Worm (Caenorhabditis elegans) whole organism, young adult: ENCODE results near the gene rmd-1.

Experiments used
- B0019.2 ChIP-seq: fragments of 200-800 bp; sonication (Bioruptor generic); conservative IDR thresholded peaks from 2 replicates; pipeline ENCODE4 v1.3.6; 2022; ENCODE audit warnings: missing genetic modification reagents, missing genetic modification characterization, missing compliant biosample characterization
- C17E4.6 ChIP-seq: fragments of 200-800 bp; sonication (Bioruptor generic); IDR thresholded peaks from 2 replicates; pipeline ENCODE4 v1.3.6; 2022; ENCODE audit warnings: missing genetic modification reagents, missing genetic modification characterization, missing compliant biosample characterization
- F33H1.4 ChIP-seq: fragments of 200-800 bp; sonication (Bioruptor generic); IDR thresholded peaks from 2 replicates; pipeline ENCODE4 v1.3.6; 2022; ENCODE audit warnings: missing genetic modification reagents, missing genetic modification characterization, missing compliant biosample characterization
- F37B4.10 ChIP-seq: fragments of 200-800 bp; sonication (Bioruptor generic); IDR thresholded peaks from 2 replicates; pipeline ENCODE4 v1.3.6; 2022; ENCODE audit warnings: missing genetic modification characterization, missing compliant biosample characterization
- F52B5.7 ChIP-seq: sonication (generic microtip); optimal IDR thresholded peaks from 2 replicates; lab custom pipeline; 2016; ENCODE audit warnings: mild to moderate bottlenecking, missing genetic modification characterization, missing compliant biosample characterization
- F57A8.1 ChIP-seq: fragments of 200-800 bp; sonication (Bioruptor generic); optimal IDR thresholded peaks from 2 replicates; lab custom pipeline; 2018; ENCODE audit warnings: mild to moderate bottlenecking, missing genetic modification characterization, moderate library complexity, missing compliant biosample characterization
- F57C9.4 ChIP-seq: sonication (generic microtip); optimal IDR thresholded peaks from 2 replicates; lab custom pipeline; 2017; ENCODE audit warnings: mild to moderate bottlenecking, missing genetic modification characterization, missing compliant biosample characterization
- K12H6.12 ChIP-seq: fragments of 200-800 bp; sonication (Bioruptor generic); optimal IDR thresholded peaks from 2 replicates; lab custom pipeline; 2018; ENCODE audit warnings: mild to moderate bottlenecking, missing genetic modification characterization, missing compliant biosample characterization
- T07F8.4 ChIP-seq: sonication (generic microtip); optimal IDR thresholded peaks from 2 replicates; lab custom pipeline; 2016; ENCODE audit warnings: mild to moderate bottlenecking, missing genetic modification characterization, moderate library complexity, missing compliant biosample characterization
- T26A5.8 ChIP-seq: sonication (generic microtip); optimal IDR thresholded peaks from 2 replicates; lab custom pipeline; 2016; ENCODE audit warnings: missing genetic modification characterization, missing compliant biosample characterization
- Y53F4B.3 ChIP-seq: fragments of 200-800 bp; sonication (Bioruptor generic); IDR thresholded peaks from 2 replicates; pipeline ENCODE4 v1.3.6; 2022; ENCODE audit warnings: missing genetic modification reagents, missing genetic modification characterization, missing compliant biosample characterization
- Y56A3A.18 ChIP-seq: fragments of 200-800 bp; sonication (Bioruptor generic); IDR thresholded peaks from 2 replicates; pipeline ENCODE4 v1.3.6; 2022; ENCODE audit warnings: missing genetic modification reagents, missing genetic modification characterization, missing compliant biosample characterization
- ama-1 ChIP-seq, 3 experiments: fragments of 150-350 bp in 1 of 3; sonication (generic microtip) in 2 of 3; optimal IDR thresholded peaks; 2 replicates each; lab custom pipeline; 2014 to 2018; ENCODE audit warnings: missing biosample characterization in 2 of 3, missing genetic modification characterization in 2 of 3, missing genetic modification reagents in 2 of 3
- aptf-2 ChIP-seq: fragments of 200-800 bp; sonication (Bioruptor generic); conservative IDR thresholded peaks from 2 replicates; pipeline ENCODE4 v1.3.6; 2022; ENCODE audit warnings: missing genetic modification reagents, missing genetic modification characterization, missing compliant biosample characterization
- atf-7 ChIP-seq: sonication (generic microtip); optimal IDR thresholded peaks from 2 replicates; lab custom pipeline; 2017; ENCODE audit warnings: mild to moderate bottlenecking, missing genetic modification characterization, missing compliant biosample characterization
- athp-1 ChIP-seq: sonication (generic microtip); optimal IDR thresholded peaks from 2 replicates; lab custom pipeline; 2017; ENCODE audit warnings: mild to moderate bottlenecking, missing genetic modification characterization, missing compliant biosample characterization
- attf-3 ChIP-seq: fragments of 200-800 bp; sonication (Bioruptor generic); conservative IDR thresholded peaks from 2 replicates; pipeline ENCODE4 v1.3.6; 2022; ENCODE audit warnings: missing genetic modification reagents, missing genetic modification characterization, missing compliant biosample characterization
- bed-1 ChIP-seq: fragments of 200-800 bp; sonication (Bioruptor generic); IDR thresholded peaks from 2 replicates; pipeline ENCODE4 v1.3.6; 2022; ENCODE audit warnings: missing genetic modification reagents, missing genetic modification characterization, missing compliant biosample characterization
- cebp-2 ChIP-seq: fragments of 200-800 bp; sonication (Bioruptor generic); IDR thresholded peaks from 2 replicates; pipeline ENCODE4 v1.3.6; 2022; ENCODE audit warnings: missing genetic modification characterization, missing compliant biosample characterization
- chd-7 ChIP-seq: sonication (generic microtip); optimal IDR thresholded peaks from 2 replicates; lab custom pipeline; 2016; ENCODE audit warnings: mild to moderate bottlenecking, missing genetic modification characterization, moderate library complexity, missing compliant biosample characterization
- dpl-1 ChIP-seq: fragments of 150-350 bp; optimal IDR thresholded peaks from 2 replicates; lab custom pipeline; 2014; ENCODE audit warnings: missing biosample characterization, missing genetic modification reagents, missing genetic modification characterization
- egl-18 ChIP-seq: fragments of 200-800 bp; sonication (Bioruptor generic); IDR thresholded peaks from 2 replicates; pipeline ENCODE4 v1.3.6; 2022; ENCODE audit warnings: missing genetic modification reagents, missing genetic modification characterization, missing compliant biosample characterization
- egrh-3 ChIP-seq: fragments of 200-800 bp; sonication (Bioruptor generic); IDR thresholded peaks from 2 replicates; pipeline ENCODE4 v1.3.6; 2022; ENCODE audit warnings: missing genetic modification reagents, missing genetic modification characterization, missing compliant biosample characterization
- gei-17 ChIP-seq: fragments of 200-800 bp; sonication (Bioruptor generic); optimal IDR thresholded peaks from 2 replicates; lab custom pipeline; 2018; ENCODE audit warnings: mild to moderate bottlenecking, missing genetic modification characterization, missing compliant biosample characterization
- him-1 ChIP-seq: sonication (generic microtip); optimal IDR thresholded peaks from 2 replicates; lab custom pipeline; 2016; ENCODE audit warnings: missing genotype, missing genetic modification reagents, missing genetic modification characterization, missing compliant biosample characterization
- hmg-20 ChIP-seq: fragments of 200-800 bp; sonication (Bioruptor generic); IDR thresholded peaks from 2 replicates; pipeline ENCODE4 v1.3.6; 2022; ENCODE audit warnings: missing genetic modification reagents, missing genetic modification characterization, missing compliant biosample characterization
- hrde-1 ChIP-seq: sonication (generic microtip); optimal IDR thresholded peaks from 2 replicates; lab custom pipeline; 2016; ENCODE audit warnings: missing genetic modification characterization, mild to moderate bottlenecking, missing compliant biosample characterization, moderate library complexity, missing genotype, missing genetic modification reagents, borderline replicate concordance
- hsf-1 ChIP-seq: fragments of 200-800 bp; sonication (Bioruptor generic); IDR thresholded peaks from 2 replicates; pipeline ENCODE4 v1.3.6; 2022; ENCODE audit warnings: missing genetic modification reagents, missing genetic modification characterization, missing compliant biosample characterization
- lag-1 ChIP-seq: fragments of 200-800 bp; sonication (Bioruptor generic); IDR thresholded peaks from 2 replicates; pipeline ENCODE4 v1.3.6; 2022; ENCODE audit warnings: missing genetic modification reagents, missing genetic modification characterization, missing compliant biosample characterization
- let-526 ChIP-seq: fragments of 200-800 bp; sonication (Bioruptor generic); IDR thresholded peaks from 2 replicates; pipeline ENCODE4 v1.3.6; 2022; ENCODE audit warnings: missing genetic modification reagents, missing genetic modification characterization, missing compliant biosample characterization
- lin-26 ChIP-seq: fragments of 200-800 bp; sonication (Bioruptor generic); IDR thresholded peaks from 2 replicates; pipeline ENCODE4 v1.3.6; 2022; ENCODE audit warnings: missing genetic modification reagents, missing genetic modification characterization, missing compliant biosample characterization
- lin-40 ChIP-seq: sonication (generic microtip); optimal IDR thresholded peaks from 2 replicates; lab custom pipeline; 2016; ENCODE audit warnings: missing genetic modification characterization, mild to moderate bottlenecking, missing compliant biosample characterization, missing genotype, missing genetic modification reagents
- lin-54 ChIP-seq: fragments of 200-800 bp; sonication (Bioruptor generic); optimal IDR thresholded peaks from 2 replicates; lab custom pipeline; 2018; ENCODE audit warnings: mild to moderate bottlenecking, missing genetic modification characterization, missing compliant biosample characterization
- lsl-1 ChIP-seq: fragments of 200-800 bp; sonication (Bioruptor generic); optimal IDR thresholded peaks from 2 replicates; lab custom pipeline; 2018; ENCODE audit warnings: mild to moderate bottlenecking, missing genetic modification characterization, moderate library complexity, missing compliant biosample characterization
- mes-4 ChIP-seq: sonication (generic microtip); optimal IDR thresholded peaks from 2 replicates; lab custom pipeline; 2016; ENCODE audit warnings: missing genotype, missing genetic modification characterization, missing compliant biosample characterization
- nhr-120 ChIP-seq: fragments of 200-800 bp; sonication (Bioruptor generic); IDR thresholded peaks from 2 replicates; pipeline ENCODE4 v1.3.6; 2022; ENCODE audit warnings: missing genetic modification characterization, missing compliant biosample characterization
- nhr-179 ChIP-seq: sonication (generic microtip); optimal IDR thresholded peaks from 2 replicates; lab custom pipeline; 2016; ENCODE audit warnings: mild to moderate bottlenecking, missing genetic modification characterization, missing compliant biosample characterization
- nhr-80 ChIP-seq: sonication (generic microtip); optimal IDR thresholded peaks from 2 replicates; lab custom pipeline; 2016; ENCODE audit warnings: missing genetic modification characterization, missing compliant biosample characterization
- pha-4 ChIP-seq: fragments of 150-350 bp; sonication (generic microtip); optimal IDR thresholded peaks from 2 replicates; lab custom pipeline; 2014; ENCODE audit warnings: missing biosample characterization, missing genetic modification reagents, missing genetic modification characterization
- rcor-1 ChIP-seq: fragments of 200-800 bp; sonication (Bioruptor generic); IDR thresholded peaks from 2 replicates; pipeline ENCODE4 v1.3.6; 2022; ENCODE audit warnings: missing genetic modification reagents, missing genetic modification characterization, missing compliant biosample characterization
- sea-2 ChIP-seq: fragments of 200-800 bp; sonication (Bioruptor generic); IDR thresholded peaks from 2 replicates; pipeline ENCODE4 v1.3.6; 2022; ENCODE audit warnings: missing genetic modification characterization, missing compliant biosample characterization
- somi-1 ChIP-seq: fragments of 200-800 bp; sonication (Bioruptor generic); optimal IDR thresholded peaks from 2 replicates; lab custom pipeline; 2018; ENCODE audit warnings: mild to moderate bottlenecking, missing genetic modification characterization, missing compliant biosample characterization
- tbp1 ChIP-seq: fragments of 200-800 bp; sonication (Bioruptor generic); optimal IDR thresholded peaks from 2 replicates; lab custom pipeline; 2018; ENCODE audit warnings: mild to moderate bottlenecking, missing genetic modification characterization, missing compliant biosample characterization
- unc-130 ChIP-seq: sonication (generic microtip); optimal IDR thresholded peaks from 2 replicates; lab custom pipeline; 2016; ENCODE audit warnings: missing genetic modification reagents, missing genetic modification characterization, missing compliant biosample characterization
- unc-62 ChIP-seq: fragments of 150-350 bp; optimal IDR thresholded peaks from 2 replicates; lab custom pipeline; 2014; ENCODE audit warnings: missing biosample characterization, missing genetic modification reagents, missing genetic modification characterization
- xnd-1 ChIP-seq: sonication (generic microtip); optimal IDR thresholded peaks from 2 replicates; lab custom pipeline; 2016; ENCODE audit warnings: missing genotype, missing genetic modification reagents, missing genetic modification characterization, missing compliant biosample characterization
- zfh-2 ChIP-seq: fragments of 200-800 bp; sonication (Bioruptor generic); conservative IDR thresholded peaks from 2 replicates; pipeline ENCODE4 v1.3.6; 2022; ENCODE audit warnings: missing genetic modification reagents, missing genetic modification characterization, missing compliant biosample characterization
- ztf-18 ChIP-seq: sonication (generic microtip); optimal IDR thresholded peaks from 2 replicates; lab custom pipeline; 2016; ENCODE audit warnings: missing genotype, mild to moderate bottlenecking, missing genetic modification characterization, missing compliant biosample characterization
- ztf-25 ChIP-seq: fragments of 200-800 bp; sonication (Bioruptor generic); IDR thresholded peaks from 2 replicates; pipeline ENCODE4 v1.3.6; 2022; ENCODE audit warnings: missing genetic modification reagents, missing genetic modification characterization, missing compliant biosample characterization
- ztf-28 ChIP-seq: fragments of 200-800 bp; sonication (Bioruptor generic); IDR thresholded peaks from 2 replicates; pipeline ENCODE4 v1.3.6; 2022; ENCODE audit warnings: missing genetic modification reagents, missing genetic modification characterization, missing compliant biosample characterization

The rmd-1 gene

DNA sequence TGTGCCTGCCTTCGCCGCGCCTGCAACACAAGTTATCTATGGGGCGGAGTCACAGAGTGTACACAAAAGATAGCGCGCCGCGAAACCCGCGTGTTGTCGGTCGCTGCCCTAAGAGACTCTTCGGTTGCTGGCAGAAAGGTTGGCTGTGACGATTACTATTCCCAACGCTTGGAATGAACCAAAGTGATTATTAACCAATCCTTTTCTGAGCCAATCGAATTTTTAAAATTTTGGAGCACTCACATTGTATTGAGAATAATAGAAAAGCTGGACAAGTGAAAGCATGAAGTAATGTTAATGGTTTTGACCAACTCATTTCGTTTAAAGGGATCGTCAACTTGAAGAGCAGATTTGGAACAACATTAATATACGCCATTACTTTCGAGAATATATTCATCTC, 41.7 kb upstream of the rmd-1 start (continued):
- TF ChIP-seq ama-1 (optimal IDR thresholded peaks at IDR 0.05; lab: Kevin White, UChicago) (peak; percentile 95), ama-1 (GFP tag; optimal IDR thresholded peaks at IDR 0.05; lab: Kevin White, UChicago) (no peak), athp-1 (tag; lab: Kevin White, UChicago) (no peak), nhr-179 (tag; lab: Kevin White, UChicago) (no peak), hsf-1 (GFP tag; lab: Robert Waterston, UW) (0 out of 2 replicates have a peak, but pooled peaks have one; percentile 26), nhr-120 (GFP tag; lab: Robert Waterston, UW) (no peak), egl-18 (no peak), let-526 (GFP tag; lab: Robert Waterston, UW) (no peak), hmg-20 (GFP tag; lab: Robert Waterston, UW) (no peak), lsl-1 (GFP tag; lab: Kevin White, UChicago) (peak; percentile 77), F57C9.4 (tag; lab: Kevin White, UChicago) (peak; percentile 34), cebp-2 (no peak), dpl-1 (no peak), lin-54 (peak; percentile 65), tbp1 (peak; percentile 81), F52B5.7 (tag; lab: Kevin White, UChicago) (no peak), rcor-1 (GFP tag; lab: Robert Waterston, UW) (no peak; the same call in 1 of the 2 replicates), sea-2 (GFP tag; lab: Robert Waterston, UW) (no peak), lin-26 (GFP tag; lab: Robert Waterston, UW) (no peak), C17E4.6 (GFP tag; lab: Robert Waterston, UW) (peak; percentile 55; the same call in 1 of the 2 replicates), him-1 (tag; lab: Kevin White, UChicago) (peak; percentile 97), hrde-1 (tag; lab: Kevin White, UChicago) (peak; percentile 23), nhr-80 (tag; lab: Kevin White, UChicago) (no peak), F57A8.1 (GFP tag; lab: Kevin White, UChicago) (no peak), egrh-3 (no peak), mes-4 (tag; lab: Kevin White, UChicago) (no peak), B0019.2 (GFP tag; lab: Robert Waterston, UW) (no peak), zfh-2 (GFP tag; lab: Robert Waterston, UW) (no peak), gei-17 (no peak), somi-1 (GFP tag; lab: Kevin White, UChicago) (no peak), ztf-28 (GFP tag; lab: Robert Waterston, UW) (no peak), F37B4.10 (GFP tag; lab: Robert Waterston, UW) (no peak), lag-1 (GFP tag; lab: Robert Waterston, UW) (no peak), F33H1.4 (peak; percentile 64), pha-4 (tag; lab: Kevin White, UChicago) (no peak), ztf-18 (tag; lab: Kevin White, UChicago) (peak; percentile 14), T26A5.8 (tag; lab: Kevin White, UChicago) (no peak), aptf-2 (GFP tag; lab: Robert Waterston, UW) (no peak), attf-3 (GFP tag; lab: Robert Waterston, UW) (no peak), xnd-1 (tag; lab: Kevin White, UChicago) (peak; percentile 62), atf-7 (peak; percentile 19), T07F8.4 (tag; lab: Kevin White, UChicago) (no peak), ztf-25 (GFP tag; lab: Robert Waterston, UW) (no peak), K12H6.12 (tag; lab: Kevin White, UChicago) (no peak), Y53F4B.3 (GFP tag; lab: Robert Waterston, UW) (no peak), chd-7 (no peak), bed-1 (no peak), Y56A3A.18 (GFP tag; lab: Robert Waterston, UW) (peak; percentile 78; the same call in 1 of the 2 replicates), lin-40 (tag; lab: Kevin White, UChicago) (peak; percentile 66), unc-62 (GFP tag; lab: Kevin White, UChicago) (no peak), unc-130 (no peak)
